Worm (Caenorhabditis elegans) whole organism, early embryonic: ENCODE measurements around the gene ins-32.

Source experiments
- hmg-4 ChIP-seq: fragments of 200-800 bp; sonication (Bioruptor generic); optimal IDR thresholded peaks from 2 replicates; lab custom pipeline; 2018; ENCODE audit warnings: mild to moderate bottlenecking, missing genetic modification characterization, missing compliant biosample characterization
- tbx-37 ChIP-seq: fragments of 200-800 bp; sonication (Bioruptor generic); conservative IDR thresholded peaks from 2 replicates; pipeline ENCODE4 v1.3.6; 2022; ENCODE audit warnings: missing genetic modification reagents, missing genetic modification characterization, missing compliant biosample characterization

- TF ChIP-seq hmg-4 (GFP tag; lab: Kevin White, UChicago), result no peak
- no peak for TF ChIP-seq tbx-37 (GFP tag; lab: Robert Waterston, UW)
Measured at ce11 chrII:3810550-3810949, 7.4 kb upstream of the ins-32 start.
